Fruit fly (Drosophila melanogaster) whole organism, adult: ENCODE measurements around the gene Vsx2.

Source experiments
- CG11617 ChIP-seq: fragments of 200-800 bp; sonication (Bioruptor generic); optimal IDR thresholded peaks from 2 replicates; lab custom pipeline; 2017; ENCODE audit warnings: mild to moderate bottlenecking, missing biosample characterization, missing genetic modification reagents, missing genetic modification characterization
- CG12768 ChIP-seq: fragments of 200-800 bp; sonication (Bioruptor generic); optimal IDR thresholded peaks from 2 replicates; lab custom pipeline; 2017; ENCODE audit warnings: missing biosample characterization, missing genetic modification characterization, mild to moderate bottlenecking, moderate library complexity, missing genetic modification reagents
- CG14711 ChIP-seq: fragments of 200-800 bp; sonication (Bioruptor generic); optimal IDR thresholded peaks from 2 replicates; lab custom pipeline; 2018; ENCODE audit warnings: missing biosample characterization, mild to moderate bottlenecking, missing genetic modification characterization, moderate library complexity
- CG1620 ChIP-seq: fragments of 200-800 bp; sonication (Bioruptor generic); optimal IDR thresholded peaks from 2 replicates; lab custom pipeline; 2016; ENCODE audit warnings: missing biosample characterization, missing genetic modification characterization
- CG33017 ChIP-seq: fragments of 200-800 bp; sonication (Bioruptor generic); optimal IDR thresholded peaks from 2 replicates; lab custom pipeline; 2018; ENCODE audit warnings: missing biosample characterization, mild to moderate bottlenecking, missing genetic modification characterization, moderate library complexity
- CG5204 ChIP-seq: fragments of 200-800 bp; sonication (Bioruptor generic); optimal IDR thresholded peaks from 2 replicates; lab custom pipeline; 2016; ENCODE audit warnings: missing biosample characterization, missing genetic modification characterization
- CG7045 ChIP-seq: fragments of 200-800 bp; sonication (Bioruptor generic); optimal IDR thresholded peaks from 2 replicates; lab custom pipeline; 2017; ENCODE audit warnings: missing biosample characterization, mild to moderate bottlenecking, missing genetic modification characterization
- CG7101 ChIP-seq: fragments of 200-800 bp; sonication (Bioruptor generic); optimal IDR thresholded peaks from 2 replicates; lab custom pipeline; 2018; ENCODE audit warnings: missing biosample characterization, mild to moderate bottlenecking, missing genetic modification characterization, moderate library complexity
- Clk ChIP-seq: fragments of 200-800 bp; sonication (Bioruptor generic); optimal IDR thresholded peaks from 2 replicates; lab custom pipeline; 2017; ENCODE audit warnings: missing biosample characterization, missing genetic modification characterization
- Crg-1 ChIP-seq: fragments of 200-800 bp; sonication (Bioruptor generic); optimal IDR thresholded peaks from 2 replicates; lab custom pipeline; 2016; ENCODE audit warnings: missing biosample characterization, missing genetic modification characterization
- Hr96 ChIP-seq: fragments of 200-800 bp; sonication (Bioruptor generic); optimal IDR thresholded peaks from 2 replicates; lab custom pipeline; 2016; ENCODE audit warnings: missing biosample characterization, missing genetic modification characterization
- Mnt ChIP-seq: fragments of 200-800 bp; sonication (Bioruptor generic); optimal IDR thresholded peaks from 2 replicates; lab custom pipeline; 2016; ENCODE audit warnings: missing biosample characterization, mild to moderate bottlenecking, missing genetic modification characterization
- bab1 ChIP-seq: fragments of 200-800 bp; sonication (Bioruptor generic); optimal IDR thresholded peaks from 3 replicates; lab custom pipeline; 2019; ENCODE audit warnings: missing biosample characterization, mild to moderate bottlenecking, missing genetic modification characterization, moderate library complexity
- cic ChIP-seq: fragments of 200-800 bp; sonication (Bioruptor generic); optimal IDR thresholded peaks from 2 replicates; lab custom pipeline; 2017; ENCODE audit warnings: missing biosample characterization, mild to moderate bottlenecking, missing genetic modification characterization, moderate library complexity
- cnc ChIP-seq, 2 experiments: fragments of >200 bp; optimal IDR thresholded peaks; 2 replicates each; lab custom pipeline; 2017
- kay ChIP-seq: fragments of 200-800 bp; sonication (Bioruptor generic); peaks from one replicate; lab custom pipeline; 2016; ENCODE audit warnings: missing biosample characterization, missing genetic modification characterization, borderline replicate concordance
- ovo ChIP-seq: fragments of 200-800 bp; sonication (Bioruptor generic); optimal IDR thresholded peaks from 2 replicates; lab custom pipeline; 2016; ENCODE audit warnings: missing biosample characterization, missing genetic modification characterization
- pad ChIP-seq: fragments of 200-800 bp; sonication (Bioruptor generic); optimal IDR thresholded peaks from 3 replicates; lab custom pipeline; 2017; ENCODE audit warnings: missing biosample characterization, missing genetic modification characterization, mild to moderate bottlenecking, moderate library complexity, missing genetic modification reagents
- tj ChIP-seq: fragments of 200-800 bp; sonication (Bioruptor generic); optimal IDR thresholded peaks from 3 replicates; lab custom pipeline; 2017; ENCODE audit warnings: missing biosample characterization, mild to moderate bottlenecking, missing genetic modification characterization, moderate library complexity
- toe ChIP-seq: fragments of 200-800 bp; sonication (Bioruptor generic); optimal IDR thresholded peaks from 2 replicates; lab custom pipeline; 2016; ENCODE audit warnings: missing biosample characterization, missing genetic modification characterization

Vsx2 gene

dm6 chrX:5560083-5560482, at the start of gene Vsx2:
Gene Vsx2, minus strand, starts transcription at chrX:5560183.
- TF ChIP-seq toe (GFP tag; lab: Kevin White, UChicago) (no peak), tj (GFP tag; lab: Kevin White, UChicago) (no peak), CG7101 (tag; lab: Kevin White, UChicago) (no peak), Mnt (GFP tag; lab: Kevin White, UChicago) (no peak), CG33017 (no peak), CG1620 (GFP tag; lab: Kevin White, UChicago) (no peak), pad (GFP tag; lab: Kevin White, UChicago) (no peak), CG12768 (GFP tag; lab: Kevin White, UChicago) (no peak), CG5204 (GFP tag; lab: Kevin White, UChicago) (no peak), CG11617 (GFP tag; lab: Kevin White, UChicago) (no peak)

- TF ChIP-seq tj (GFP tag; lab: Kevin White, UChicago) (no peak), cnc (optimal IDR thresholded peaks at IDR 0.05; lab: Kevin White, UChicago) (no peak), cic (GFP tag; lab: Kevin White, UChicago) (no peak), Mnt (GFP tag; lab: Kevin White, UChicago) (no peak), Clk (GFP tag; lab: Kevin White, UChicago) (no peak), CG11617 (GFP tag; lab: Kevin White, UChicago) (no peak), Hr96 (GFP tag; lab: Kevin White, UChicago) (no peak), CG12768 (GFP tag; lab: Kevin White, UChicago) (no peak), CG5204 (GFP tag; lab: Kevin White, UChicago) (no peak), CG7045 (GFP tag; lab: Kevin White, UChicago) (no peak), CG1620 (GFP tag; lab: Kevin White, UChicago) (no peak), kay (GFP tag; lab: Kevin White, UChicago) (no peak)
Observed at dm6 chrX:5608472-5608871, 48.5 kb upstream of the Vsx2 start.

- TF ChIP-seq tj (GFP tag; lab: Kevin White, UChicago) (no peak), CG12768 (GFP tag; lab: Kevin White, UChicago) (no peak), kay (GFP tag; lab: Kevin White, UChicago) (no peak), CG5204 (GFP tag; lab: Kevin White, UChicago) (no peak), pad (GFP tag; lab: Kevin White, UChicago) (peak; percentile 8), CG33017 (no peak), Hr96 (GFP tag; lab: Kevin White, UChicago) (no peak), Clk (GFP tag; lab: Kevin White, UChicago) (no peak)
Observed at dm6 chrX:5607647-5608046, 47.7 kb upstream of the Vsx2 start.

dm6 chrX:5606324-5606723, 46.3 kb upstream of the Vsx2 start:
- TF ChIP-seq cnc (optimal IDR thresholded peaks at IDR 0.05; lab: Kevin White, UChicago) (no peak), bab1 (GFP tag; lab: Kevin White, UChicago) (no peak), tj (GFP tag; lab: Kevin White, UChicago) (no peak)

- TF ChIP-seq tj (GFP tag; lab: Kevin White, UChicago) (no peak), Clk (GFP tag; lab: Kevin White, UChicago) (no peak), CG12768 (GFP tag; lab: Kevin White, UChicago) (no peak), Mnt (GFP tag; lab: Kevin White, UChicago) (no peak), toe (GFP tag; lab: Kevin White, UChicago) (no peak), CG11617 (GFP tag; lab: Kevin White, UChicago) (no peak), cnc (optimal IDR thresholded peaks at IDR 0.05; lab: Kevin White, UChicago) (no peak), Hr96 (GFP tag; lab: Kevin White, UChicago) (no peak), CG14711 (tag; lab: Kevin White, UChicago) (no peak), bab1 (GFP tag; lab: Kevin White, UChicago) (no peak)
Observed at dm6 chrX:5604181-5604580, 44.2 kb upstream of the Vsx2 start.

dm6 chrX:5603009-5603408, 43.0 kb upstream of the Vsx2 start:
- TF ChIP-seq Crg-1 (GFP tag; lab: Kevin White, UChicago): no peak
- TF ChIP-seq cnc (optimal IDR thresholded peaks at IDR 0.05; lab: Kevin White, UChicago): no peak
- TF ChIP-seq kay (GFP tag; lab: Kevin White, UChicago): no peak
- TF ChIP-seq pad (GFP tag; lab: Kevin White, UChicago): no peak
- no peak for TF ChIP-seq Mnt (GFP tag; lab: Kevin White, UChicago)
- TF ChIP-seq CG7045 (GFP tag; lab: Kevin White, UChicago): no peak
- no peak for TF ChIP-seq CG11617 (GFP tag; lab: Kevin White, UChicago)
- no peak for TF ChIP-seq Clk (GFP tag; lab: Kevin White, UChicago)
- no peak for TF ChIP-seq CG33017
- TF ChIP-seq Hr96 (GFP tag; lab: Kevin White, UChicago): no peak
- TF ChIP-seq CG5204 (GFP tag; lab: Kevin White, UChicago): no peak
- TF ChIP-seq ovo: no peak
- no peak for TF ChIP-seq CG1620 (GFP tag; lab: Kevin White, UChicago)
- TF ChIP-seq toe (GFP tag; lab: Kevin White, UChicago): no peak
- no peak for TF ChIP-seq bab1 (GFP tag; lab: Kevin White, UChicago)
- no peak for TF ChIP-seq cic (GFP tag; lab: Kevin White, UChicago)
- TF ChIP-seq CG14711 (tag; lab: Kevin White, UChicago): no peak
- TF ChIP-seq CG12768 (GFP tag; lab: Kevin White, UChicago): no peak
- no peak for TF ChIP-seq CG7101 (tag; lab: Kevin White, UChicago)
